Worm (Caenorhabditis elegans): ENCODE data around the gene moc-5.

- TF ChIP-seq ceh-19 (GFP tag; optimal IDR thresholded peaks at IDR 0.05) (no peak), ama-1 (optimal IDR thresholded peaks at IDR 0.05) (no peak), ceh-18 (tag; optimal IDR thresholded peaks at IDR 0.05) (no peak)
These were observed 37.9 kb downstream of the moc-5 start for ce11 chrX:9527898-9528297.
